Fruit fly (Drosophila melanogaster): Measurements from ENCODE around the gene mgl.

mgl gene

dm6 chrX:9416045-9416444, 83.9 kb downstream of the mgl start (continued):
- TF ChIP-seq slp2 (GFP tag; optimal IDR thresholded peaks at IDR 0.05) (peak; percentile 27), maf-S (GFP tag; optimal IDR thresholded peaks at IDR 0.05) (peak; percentile 5), CG31365 (tag; optimal IDR thresholded peaks at IDR 0.05) (peak; percentile 25), stc (GFP tag; IDR thresholded peaks at IDR 0.05) (peak; percentile 60), ham (GFP tag; IDR thresholded peaks at IDR 0.05) (no peak), Usf (GFP tag; optimal IDR thresholded peaks at IDR 0.05) (no peak), PHDP (tag; optimal IDR thresholded peaks at IDR 0.05) (no peak), CG4730 (GFP tag; IDR thresholded peaks at IDR 0.05) (peak; percentile 40; the same call in 1 of the 2 replicates), NC2α (GFP tag; optimal IDR thresholded peaks at IDR 0.05) (peak; percentile 9), CG31441 (GFP tag; IDR thresholded peaks at IDR 0.05) (peak; percentile 67), CG1832 (GFP tag; optimal IDR thresholded peaks at IDR 0.05) (no peak), ewg (GFP tag; optimal IDR thresholded peaks at IDR 0.05) (peak; percentile 45), CG7745 (tag; optimal IDR thresholded peaks at IDR 0.05) (no peak), HLH4C (GFP tag; IDR thresholded peaks at IDR 0.05; ENCODE audit: partially characterized antibody) (no peak), CG17612 (GFP tag; IDR thresholded peaks at IDR 0.05) (no peak), az2 (GFP tag; optimal IDR thresholded peaks at IDR 0.05) (peak; percentile 54), ftz-f1 (GFP tag; optimal IDR thresholded peaks at IDR 0.05) (no peak), bsh (GFP tag; optimal IDR thresholded peaks at IDR 0.05) (peak in 1 of 2 experiments; percentile 73), CG3847 (GFP tag; IDR thresholded peaks at IDR 0.05) (peak; percentile 39; the same call in 1 of the 2 replicates), ab (GFP tag; optimal IDR thresholded peaks at IDR 0.05) (no peak), CG10147 (GFP tag; optimal IDR thresholded peaks at IDR 0.05) (no peak), D19B (GFP tag; optimal IDR thresholded peaks at IDR 0.05) (no peak), eve (GFP tag; optimal IDR thresholded peaks at IDR 0.05) (peak in 1 of 2 experiments; percentile 71), caup (GFP tag; optimal IDR thresholded peaks at IDR 0.05; ENCODE audit: severe bottlenecking) (peak; percentile 68), CG18619 (GFP tag; optimal IDR thresholded peaks at IDR 0.05) (peak; percentile 40), bigmax (GFP tag; optimal IDR thresholded peaks at IDR 0.05) (no peak), Optix (GFP tag; IDR thresholded peaks at IDR 0.05) (peak; percentile 62; the same call in 2 of the 3 replicates), Meics (GFP tag; optimal IDR thresholded peaks at IDR 0.05) (peak; percentile 68), mirr (GFP tag; optimal IDR thresholded peaks at IDR 0.05) (no peak), CG7786 (GFP tag; optimal IDR thresholded peaks at IDR 0.05) (peak; percentile 54), D19A (tag; optimal IDR thresholded peaks at IDR 0.05) (no peak), zfh2 (GFP tag; optimal IDR thresholded peaks at IDR 0.05) (no peak), CrebB (tag; optimal IDR thresholded peaks at IDR 0.05) (no peak), CG11723 (GFP tag; optimal IDR thresholded peaks at IDR 0.05) (peak; percentile 44), CG4424 (GFP tag; optimal IDR thresholded peaks at IDR 0.05) (peak; percentile 59), CG32767 (GFP tag; IDR thresholded peaks at IDR 0.05) (peak; percentile 69; the same call in 1 of the 2 replicates), HLHmδ (GFP tag; optimal IDR thresholded peaks at IDR 0.05) (no peak), HmgD (GFP tag; optimal IDR thresholded peaks at IDR 0.05) (no peak), H15 (GFP tag; IDR thresholded peaks at IDR 0.05) (0 out of 3 replicates have a peak, but pooled peaks have one; percentile 38), HLH3B (GFP tag; IDR thresholded peaks at IDR 0.05) (peak; percentile 77), ro (GFP tag; IDR thresholded peaks at IDR 0.05) (0 out of 2 replicates have a peak, but pooled peaks have one; percentile 33), pum (GFP tag; optimal IDR thresholded peaks at IDR 0.05) (peak; percentile 29), CG15696 (tag; optimal IDR thresholded peaks at IDR 0.05) (no peak), insv (GFP tag; optimal IDR thresholded peaks at IDR 0.05) (no peak), Hmr (GFP tag; optimal IDR thresholded peaks at IDR 0.05) (peak; percentile 75), CG17912 (GFP tag; optimal IDR thresholded peaks at IDR 0.05) (no peak), CG11456 (GFP tag; IDR thresholded peaks at IDR 0.05) (peak; percentile 78), CG31224 (GFP tag; IDR thresholded peaks at IDR 0.05) (peak; percentile 49), Doc2 (GFP tag; IDR thresholded peaks at IDR 0.05) (no peak), grau (tag; optimal IDR thresholded peaks at IDR 0.05) (no peak), CG2199 (GFP tag; IDR thresholded peaks at IDR 0.05) (no peak)

All from whole organism, embryonic.